Fruit fly (Drosophila melanogaster): Measurements from ENCODE around the gene Cyp4e3.

Cyp4e3 gene

DNA sequence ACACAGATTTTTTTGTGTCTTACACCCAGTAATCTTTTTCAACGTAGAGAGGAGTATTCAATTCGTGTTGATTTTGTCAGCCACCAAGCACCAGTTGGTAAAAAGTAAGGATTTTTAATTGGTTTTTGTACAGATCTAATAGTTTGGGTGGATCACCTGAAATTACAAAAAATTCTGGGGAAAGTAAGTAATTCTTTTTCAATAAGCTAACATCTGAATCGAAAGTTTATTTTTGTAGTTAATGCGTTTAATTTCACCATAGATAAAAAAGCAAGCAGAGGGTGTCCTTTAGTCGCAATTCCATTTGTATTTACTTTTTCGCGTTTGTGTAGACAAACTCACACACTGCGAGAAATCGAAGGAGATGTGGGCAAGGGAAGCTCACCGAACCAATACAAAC is 4.9 kb upstream of the Cyp4e3 start (continued):
- TF ChIP-seq Fer1 (GFP tag; optimal IDR thresholded peaks at IDR 0.05) (peak; percentile 38), CG31441 (GFP tag; IDR thresholded peaks at IDR 0.05) (no peak), Med (GFP tag) (peak; percentile 37), tup (GFP tag; optimal IDR thresholded peaks at IDR 0.05) (no peak)

DNA sequence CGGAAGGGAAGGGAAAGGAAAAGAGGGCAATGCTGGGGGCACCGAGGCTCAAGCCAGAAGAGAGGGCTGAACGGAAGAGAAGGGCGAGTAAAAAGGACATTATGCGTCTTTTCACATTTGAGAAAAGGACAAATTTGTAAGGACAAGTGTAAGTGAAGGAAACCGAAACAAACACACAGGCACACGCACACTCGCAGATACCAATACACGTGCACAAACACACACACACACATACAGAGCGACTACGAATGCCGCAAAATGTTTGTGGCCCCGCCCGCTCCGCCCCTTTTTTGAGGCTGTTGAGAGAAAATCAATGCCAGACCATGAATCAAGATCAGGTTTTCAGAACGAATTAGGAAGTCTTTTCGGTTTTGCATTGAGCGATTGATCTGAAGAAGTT is 3.5 kb upstream of the Cyp4e3 start:
- TF ChIP-seq Drgx (GFP tag; IDR thresholded peaks at IDR 0.05): no peak
- TF ChIP-seq Ets65A (GFP tag): peak; percentile 51
- peak; percentile 13; the same call in 1 of the 2 replicates for TF ChIP-seq onecut (GFP tag; IDR thresholded peaks at IDR 0.05)
- TF ChIP-seq crol (GFP tag; IDR thresholded peaks at IDR 0.05): peak; percentile 67
- TF ChIP-seq cg (GFP tag; optimal IDR thresholded peaks at IDR 0.05): peak; percentile 9
- no peak for TF ChIP-seq CG15514 (GFP tag; optimal IDR thresholded peaks at IDR 0.05)
- no peak for TF ChIP-seq Hsf (GFP tag; optimal IDR thresholded peaks at IDR 0.05)
- TF ChIP-seq abd-A (tag; optimal IDR thresholded peaks at IDR 0.05): peak; percentile 34

DNA sequence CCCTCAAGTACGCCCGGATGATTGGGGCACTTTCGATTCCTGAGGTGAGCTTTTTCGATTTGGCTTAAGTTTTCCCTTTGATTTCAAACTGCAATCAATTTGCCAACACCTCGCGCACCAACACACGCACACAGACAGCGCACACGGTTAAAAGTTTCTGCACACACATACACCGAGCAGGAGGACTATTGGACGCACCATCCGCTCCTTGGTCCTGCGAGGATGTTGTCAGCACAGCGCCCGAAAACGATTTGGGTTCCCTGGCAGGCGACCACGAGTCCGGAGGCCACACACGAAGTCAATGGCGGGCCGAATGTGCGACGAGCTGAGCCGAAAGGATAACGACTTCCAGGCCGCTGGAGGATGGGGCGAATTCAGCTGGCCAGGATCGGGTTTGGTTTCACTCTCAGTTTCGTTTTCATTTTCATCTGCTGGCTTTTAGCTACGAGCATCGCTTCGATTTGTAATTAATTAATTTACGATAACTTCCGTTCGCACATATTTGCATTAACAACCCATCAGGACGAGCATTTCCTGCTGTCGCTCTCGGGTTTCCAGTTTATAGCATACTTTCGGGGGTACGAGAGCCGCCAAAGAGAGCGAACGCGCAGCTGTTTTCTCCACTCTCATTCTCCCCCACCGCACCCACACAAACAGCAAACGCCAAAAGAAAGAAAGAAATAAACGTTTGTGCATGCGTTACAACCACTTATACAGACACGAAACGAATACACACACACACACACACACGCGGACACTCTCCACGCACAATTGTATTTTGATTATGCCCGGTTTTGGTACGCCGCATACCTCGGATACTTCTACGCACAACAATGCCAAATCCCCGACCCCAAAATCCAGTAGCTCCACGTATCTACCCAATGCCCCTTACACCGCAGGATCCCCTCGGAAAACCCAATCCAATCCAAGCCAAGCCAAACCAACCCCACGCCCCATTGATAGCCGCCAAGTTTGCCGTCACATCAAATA is 3.3 kb downstream of the Cyp4e3 start, which contains the start of gene Nckx30C:
Nckx30C (minus strand) TSS at position 260 of the 990 bp plus-strand sequence.
- TF ChIP-seq CG7556 (GFP tag; optimal IDR thresholded peaks at IDR 0.05) (no peak), CG1024 (GFP tag; IDR thresholded peaks at IDR 0.05) (no peak), CG10209 (GFP tag; optimal IDR thresholded peaks at IDR 0.05) (no peak), Camta (GFP tag; optimal IDR thresholded peaks at IDR 0.05) (no peak), tll (GFP tag; optimal IDR thresholded peaks at IDR 0.05) (no peak), CG1602 (GFP tag; optimal IDR thresholded peaks at IDR 0.05) (no peak), CG10431 (GFP tag; optimal IDR thresholded peaks at IDR 0.05) (no peak), Scr (GFP tag; IDR thresholded peaks at IDR 0.05; ENCODE audit: partially characterized antibody) (no peak), CG6654 (GFP tag; optimal IDR thresholded peaks at IDR 0.05) (no peak), CG12236 (GFP tag; optimal IDR thresholded peaks at IDR 0.05) (no peak), cg (GFP tag; optimal IDR thresholded peaks at IDR 0.05) (peak; percentile 39), CG13894 (tag; optimal IDR thresholded peaks at IDR 0.05) (peak; percentile 69), chm (GFP tag; IDR thresholded peaks at IDR 0.05) (no peak), CG15696 (tag; optimal IDR thresholded peaks at IDR 0.05) (no peak), Dek (tag; optimal IDR thresholded peaks at IDR 0.05) (no peak), CG8290 (GFP tag; optimal IDR thresholded peaks at IDR 0.05) (no peak), CG8290 (tag; optimal IDR thresholded peaks at IDR 0.05) (peak in 1 of 2 experiments; percentile 2), bcd (GFP tag; optimal IDR thresholded peaks at IDR 0.05) (no peak), Kr (GFP tag; optimal IDR thresholded peaks at IDR 0.05) (no peak), CG15514 (GFP tag; optimal IDR thresholded peaks at IDR 0.05) (peak; percentile 9), CG17359 (tag; optimal IDR thresholded peaks at IDR 0.05) (no peak), CG16779 (GFP tag; IDR thresholded peaks at IDR 0.05) (peak; percentile 90), Meics (GFP tag; optimal IDR thresholded peaks at IDR 0.05) (no peak), nerfin-1 (tag; optimal IDR thresholded peaks at IDR 0.05) (no peak), D19A (tag; optimal IDR thresholded peaks at IDR 0.05) (no peak), HmgZ (tag; optimal IDR thresholded peaks at IDR 0.05) (no peak), CG7357 (GFP tag; IDR thresholded peaks at IDR 0.05) (no peak), slbo (GFP tag; IDR thresholded peaks at IDR 0.05) (0 out of 2 replicates have a peak, but pooled peaks have one; percentile 8), grn (GFP tag; optimal IDR thresholded peaks at IDR 0.05) (no peak), al (GFP tag; IDR thresholded peaks at IDR 0.05) (no peak), CG4404 (GFP tag; IDR thresholded peaks at IDR 0.05) (no peak), Trl (optimal IDR thresholded peaks at IDR 0.05) (peak; percentile 32 to 59), Trl (GFP tag; optimal IDR thresholded peaks at IDR 0.05) (no peak), Hr78 (GFP tag; optimal IDR thresholded peaks at IDR 0.05) (no peak), ato (GFP tag; IDR thresholded peaks at IDR 0.05; ENCODE audit: partially characterized antibody) (no peak), CG32532 (GFP tag; IDR thresholded peaks at IDR 0.05) (no peak)

Data from whole organism, embryonic.